Fruit fly (Drosophila melanogaster): ENCODE data around the gene Fit1.

DNA sequence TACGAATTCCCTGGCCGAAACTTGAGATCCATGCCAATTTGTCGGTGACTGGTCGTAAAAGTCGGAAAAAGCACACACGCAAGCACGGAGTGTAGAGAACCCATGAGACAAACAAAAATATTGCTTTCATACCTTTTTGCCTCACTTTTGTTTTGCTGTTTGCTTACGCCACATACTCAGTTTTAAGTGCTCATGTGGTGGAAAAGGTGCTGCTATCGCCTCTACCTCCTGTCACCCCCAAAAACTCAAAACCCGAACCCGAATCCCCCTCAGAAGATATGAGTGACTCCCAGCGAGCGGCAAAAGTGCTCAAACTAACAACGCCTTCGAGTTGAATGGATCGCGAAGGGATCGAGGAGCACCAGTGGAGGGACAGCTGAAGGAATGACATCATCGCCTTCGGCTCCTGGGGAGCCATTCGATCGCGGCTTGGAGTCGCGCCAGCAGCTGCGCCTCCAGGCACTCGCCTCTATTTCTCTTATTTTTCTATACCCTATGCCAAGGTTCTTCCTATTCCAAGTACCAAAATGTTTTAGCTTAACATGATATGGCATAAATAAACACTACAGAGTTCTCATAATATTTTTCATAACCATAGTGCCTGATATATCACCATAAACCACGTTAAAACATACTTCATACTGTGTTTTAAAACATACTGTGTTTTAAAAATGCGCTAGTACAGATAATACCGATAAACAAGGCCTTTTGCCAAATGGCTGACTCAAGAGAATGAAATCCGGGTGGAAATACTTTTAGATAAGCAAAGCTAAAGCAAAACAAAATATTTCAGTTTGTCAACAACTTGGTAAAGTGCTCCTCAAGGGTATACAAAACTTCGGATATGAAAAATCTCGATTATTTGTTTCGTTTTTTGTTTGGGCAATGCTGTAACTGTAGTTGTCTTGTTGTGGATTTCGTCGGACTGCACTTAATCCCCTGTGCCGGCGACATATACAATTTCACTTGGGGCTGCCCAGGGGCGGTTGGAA, 17.3 kb downstream of the Fit1 start:
- no peak for TF ChIP-seq lilli (GFP tag; optimal IDR thresholded peaks at IDR 0.05)
- no peak for TF ChIP-seq Ets97D (GFP tag; optimal IDR thresholded peaks at IDR 0.05)
- TF ChIP-seq CG16815 (GFP tag; optimal IDR thresholded peaks at IDR 0.05), result no peak
- TF ChIP-seq CG14050 (GFP tag; IDR thresholded peaks at IDR 0.05), result no peak
- no peak for TF ChIP-seq CrebB (tag; optimal IDR thresholded peaks at IDR 0.05)
- no peak for TF ChIP-seq slp2 (GFP tag; optimal IDR thresholded peaks at IDR 0.05)
- no peak for TF ChIP-seq dpn (GFP tag; optimal IDR thresholded peaks at IDR 0.05)
- no peak for TF ChIP-seq Abd-B (GFP tag; optimal IDR thresholded peaks at IDR 0.05)
- no peak for TF ChIP-seq bsh (GFP tag; optimal IDR thresholded peaks at IDR 0.05)
- TF ChIP-seq Bdp1 (GFP tag; optimal IDR thresholded peaks at IDR 0.05), result no peak
- no peak for TF ChIP-seq Sox102F (GFP tag; optimal IDR thresholded peaks at IDR 0.05)
- TF ChIP-seq Ptx1 (GFP tag; IDR thresholded peaks at IDR 0.05), result no peak
- no peak for TF ChIP-seq schlank (tag; optimal IDR thresholded peaks at IDR 0.05)
